Fruit fly (Drosophila melanogaster) whole organism: ENCODE results near the gene Ets21C.

Experiments used
- CG8478 ChIP-seq: fragments of >200 bp; optimal IDR thresholded peaks from 2 replicates; lab custom pipeline; 2018; ENCODE audit warnings: inconsistent platforms
- Dll ChIP-seq: fragments of >200 bp; optimal IDR thresholded peaks from 2 replicates; lab custom pipeline; 2017
- EcR ChIP-seq, 2 experiments: fragments of >200 bp; optimal IDR thresholded peaks; 2 replicates each; lab custom pipeline; 2017; ENCODE audit warnings: missing biosample characterization in 2 of 2, missing genetic modification characterization in 2 of 2, missing genetic modification reagents in 2 of 2
- usp ChIP-seq: fragments of >200 bp; optimal IDR thresholded peaks from 2 replicates; lab custom pipeline; 2017; ENCODE audit warnings: missing biosample characterization, missing genetic modification characterization, mixed read lengths

dm6 chr2L:505009-505408, 47.7 kb downstream of the Ets21C start:
- TF ChIP-seq usp (GFP tag; lab: Kevin White, UChicago) (no peak), EcR (GFP tag; optimal IDR thresholded peaks at IDR 0.05; lab: Kevin White, UChicago) (no peak), CG8478 (lab: Kevin White, UChicago) (no peak), Dll (lab: Kevin White, UChicago) (no peak)
